Worm (Caenorhabditis elegans) whole organism, mixed stage, embryonic: Measurements from ENCODE around the gene ZK1010.8.

Experiments
- nhr-237 ChIP-seq: fragments of 150-350 bp; optimal IDR thresholded peaks from 2 replicates; lab custom pipeline; 2014; ENCODE audit warnings: missing biosample characterization, missing genetic modification characterization
- unc-62 ChIP-seq: fragments of 150-350 bp; optimal IDR thresholded peaks from 2 replicates; lab custom pipeline; 2014; ENCODE audit warnings: missing biosample characterization, missing genetic modification reagents, missing genetic modification characterization

ce11 chrIII:12966895-12967294 lies 33.6 kb downstream of the ZK1010.8 start, which contains the start of gene ttm-1:
- no peak for TF ChIP-seq nhr-237 (tag; lab: Kevin White, UChicago)
- TF ChIP-seq unc-62, result no peak
